Fruit fly (Drosophila melanogaster): ENCODE measurements around the gene Gal.

Gene Gal

DNA sequence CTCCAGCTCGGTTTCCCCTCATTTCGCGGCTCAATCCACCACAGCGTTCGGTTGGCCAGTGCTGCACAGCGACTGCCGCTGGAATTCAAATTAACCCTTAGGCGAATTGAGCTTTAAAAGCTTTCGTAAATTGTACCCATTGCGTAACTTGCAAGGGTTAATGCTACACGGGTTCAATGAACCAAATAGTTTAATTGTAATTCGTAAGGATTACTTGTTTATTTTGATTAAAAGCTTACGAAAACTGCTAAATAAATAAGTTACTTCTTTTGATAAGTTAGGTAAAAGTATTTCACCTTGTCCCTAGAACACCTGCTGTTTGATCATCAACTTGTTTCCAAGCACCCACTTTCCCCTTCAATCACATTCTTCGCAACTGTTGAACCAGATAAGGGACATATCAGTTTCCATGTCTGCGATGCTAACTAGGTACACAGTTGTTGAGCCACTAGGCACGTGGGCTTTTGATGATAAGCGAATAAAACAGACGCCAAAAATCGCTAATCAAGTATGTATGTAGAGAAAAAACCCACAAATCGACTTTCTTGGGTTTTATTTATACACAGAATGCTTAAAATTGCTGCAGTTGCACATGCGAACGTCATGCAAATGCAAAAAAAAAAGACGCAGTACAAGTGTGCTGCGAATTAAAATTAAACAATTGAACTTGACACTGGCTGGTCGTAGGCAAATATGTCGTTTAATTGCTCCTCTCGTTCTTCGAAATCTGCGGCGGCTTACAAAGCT is 39.5 kb upstream of the Gal start, which contains the start of gene Pfas (continued):
- peak in 1 of 2 experiments; percentile 45 for TF ChIP-seq bsh (GFP tag; optimal IDR thresholded peaks at IDR 0.05)
- TF ChIP-seq CG10321 (GFP tag; IDR thresholded peaks at IDR 0.05) = no peak
- TF ChIP-seq nau (GFP tag; optimal IDR thresholded peaks at IDR 0.05) = no peak
- no peak for TF ChIP-seq Trl (optimal IDR thresholded peaks at IDR 0.05)
- TF ChIP-seq Trl (GFP tag; optimal IDR thresholded peaks at IDR 0.05) = peak; percentile 52
- TF ChIP-seq Hmx (GFP tag; optimal IDR thresholded peaks at IDR 0.05) = no peak
- TF ChIP-seq sens-2 (GFP tag; IDR thresholded peaks at IDR 0.05) = no peak
- peak; percentile 15 for TF ChIP-seq Atf-2 (GFP tag; optimal IDR thresholded peaks at IDR 0.05)
- TF ChIP-seq HLH4C (GFP tag; IDR thresholded peaks at IDR 0.05; ENCODE audit: partially characterized antibody) = no peak
- TF ChIP-seq Hr51 (GFP tag; optimal IDR thresholded peaks at IDR 0.05) = peak in 1 of 2 experiments; percentile 11
- peak; percentile 5 for TF ChIP-seq tin (GFP tag; optimal IDR thresholded peaks at IDR 0.05)
- TF ChIP-seq Bgb (GFP tag; IDR thresholded peaks at IDR 0.05; ENCODE audit: partially characterized antibody) = peak; percentile 33; the same call in 1 of the 2 replicates
- no peak for TF ChIP-seq jigr1 (GFP tag; IDR thresholded peaks at IDR 0.05)
- no peak for TF ChIP-seq CG4707 (GFP tag; optimal IDR thresholded peaks at IDR 0.05)
- TF ChIP-seq CG15073 (GFP tag; optimal IDR thresholded peaks at IDR 0.05) = no peak
- peak; percentile 72 for TF ChIP-seq CHES-1-like (GFP tag; optimal IDR thresholded peaks at IDR 0.05)
- TF ChIP-seq CG3163 (GFP tag; optimal IDR thresholded peaks at IDR 0.05) = no peak
- peak; percentile 72 for TF ChIP-seq zfh2 (GFP tag; optimal IDR thresholded peaks at IDR 0.05)
- TF ChIP-seq CG18262 (tag; optimal IDR thresholded peaks at IDR 0.05) = peak; percentile 33
- TF ChIP-seq CG3065 (GFP tag; optimal IDR thresholded peaks at IDR 0.05) = no peak
- TF ChIP-seq grau (tag; optimal IDR thresholded peaks at IDR 0.05) = peak; percentile 63
- TF ChIP-seq CG6765 (GFP tag; optimal IDR thresholded peaks at IDR 0.05) = peak; percentile 46
- TF ChIP-seq CG4282 (GFP tag; optimal IDR thresholded peaks at IDR 0.05) = peak; percentile 27
- TF ChIP-seq Mes4 (GFP tag; optimal IDR thresholded peaks at IDR 0.05) = no peak
- no peak for TF ChIP-seq Dll (GFP tag; IDR thresholded peaks at IDR 0.05; ENCODE audit: partially characterized antibody)
- TF ChIP-seq chn (GFP tag; optimal IDR thresholded peaks at IDR 0.05) = peak; percentile 14
- no peak for TF ChIP-seq Bdp1 (GFP tag; optimal IDR thresholded peaks at IDR 0.05)
- peak; percentile 42 for TF ChIP-seq CG7556 (GFP tag; optimal IDR thresholded peaks at IDR 0.05)
- TF ChIP-seq Poxn (GFP tag; IDR thresholded peaks at IDR 0.05) = no peak
- no peak for TF ChIP-seq CG34422 (GFP tag; IDR thresholded peaks at IDR 0.05)
- TF ChIP-seq CG12659 (GFP tag; optimal IDR thresholded peaks at IDR 0.05) = peak; percentile 70
- no peak for TF ChIP-seq Vsx1 (GFP tag; optimal IDR thresholded peaks at IDR 0.05)
- TF ChIP-seq Fer1 (GFP tag; optimal IDR thresholded peaks at IDR 0.05) = peak; percentile 72
- TF ChIP-seq psq (GFP tag; optimal IDR thresholded peaks at IDR 0.05) = no peak
- no peak for TF ChIP-seq CG31224 (GFP tag; IDR thresholded peaks at IDR 0.05)
- peak; percentile 39; the same call in 1 of the 2 replicates for TF ChIP-seq amos (GFP tag; IDR thresholded peaks at IDR 0.05; ENCODE audit: partially characterized antibody)
- peak; percentile 75 for TF ChIP-seq mirr (GFP tag; optimal IDR thresholded peaks at IDR 0.05)
- peak; percentile 30 for TF ChIP-seq CG10147 (GFP tag; optimal IDR thresholded peaks at IDR 0.05)
- no peak for TF ChIP-seq hth (optimal IDR thresholded peaks at IDR 0.05)
- TF ChIP-seq jing (GFP tag; optimal IDR thresholded peaks at IDR 0.05) = no peak
- no peak for TF ChIP-seq D19A (tag; optimal IDR thresholded peaks at IDR 0.05)
- peak; percentile 53 for TF ChIP-seq Fer3 (tag; optimal IDR thresholded peaks at IDR 0.05)
- TF ChIP-seq cg (GFP tag; optimal IDR thresholded peaks at IDR 0.05) = no peak
- TF ChIP-seq lola (GFP tag; optimal IDR thresholded peaks at IDR 0.05) = no peak
- no peak for TF ChIP-seq CG8359 (GFP tag; optimal IDR thresholded peaks at IDR 0.05; ENCODE audit: borderline replicate concordance)
- TF ChIP-seq ERR (GFP tag; optimal IDR thresholded peaks at IDR 0.05) = peak; percentile 46
- TF ChIP-seq tap (tag; optimal IDR thresholded peaks at IDR 0.05) = no peak
- TF ChIP-seq nmo (GFP tag; optimal IDR thresholded peaks at IDR 0.05) = no peak
- TF ChIP-seq CG32772 (GFP tag; IDR thresholded peaks at IDR 0.05) = no peak

All from whole organism, embryonic.